Worm (Caenorhabditis elegans) whole organism, early embryonic: ENCODE measurements around the gene cht-5.

Experiments used
- F13C5.2 ChIP-seq: sonication (generic microtip); optimal IDR thresholded peaks from 2 replicates; lab custom pipeline; 2017; ENCODE audit warnings: mild to moderate bottlenecking, missing genetic modification characterization, inconsistent platforms, missing compliant biosample characterization
- ama-1 ChIP-seq: fragments of 150-350 bp; optimal IDR thresholded peaks from 2 replicates; lab custom pipeline; 2014
- ets-7 ChIP-seq: sonication (generic microtip); optimal IDR thresholded peaks from 2 replicates; lab custom pipeline; 2016; ENCODE audit warnings: missing genotype, missing genetic modification characterization, missing compliant biosample characterization
- flt-1 ChIP-seq: fragments of 200-800 bp; sonication (Bioruptor generic); IDR thresholded peaks from 2 replicates; pipeline ENCODE4 v1.3.6; 2022; ENCODE audit warnings: missing genetic modification characterization, missing compliant biosample characterization
- pes-1 ChIP-seq: fragments of 200-800 bp; sonication (Bioruptor generic); IDR thresholded peaks from 2 replicates; pipeline ENCODE4 v1.3.6; 2022; ENCODE audit warnings: missing genetic modification reagents, missing genetic modification characterization, missing compliant biosample characterization
- scrt-1 ChIP-seq: fragments of 200-800 bp; sonication (Bioruptor generic); IDR thresholded peaks from 2 replicates; pipeline ENCODE4 v1.3.6; 2022; ENCODE audit warnings: missing genetic modification characterization, missing compliant biosample characterization
- sea-1 ChIP-seq: fragments of 200-800 bp; sonication (Bioruptor generic); conservative IDR thresholded peaks from 2 replicates; pipeline ENCODE4 v1.3.6; 2022; ENCODE audit warnings: missing genetic modification characterization, missing compliant biosample characterization
- tbx-11 ChIP-seq: fragments of 200-800 bp; sonication (Bioruptor generic); IDR thresholded peaks from 2 replicates; pipeline ENCODE4 v1.3.6; 2022; ENCODE audit warnings: missing genetic modification characterization, missing compliant biosample characterization
- tbx-37 ChIP-seq: fragments of 200-800 bp; sonication (Bioruptor generic); conservative IDR thresholded peaks from 2 replicates; pipeline ENCODE4 v1.3.6; 2022; ENCODE audit warnings: missing genetic modification reagents, missing genetic modification characterization, missing compliant biosample characterization

- TF ChIP-seq pes-1 (GFP tag; lab: Robert Waterston, UW) (no peak), ama-1 (lab: Kevin White, UChicago) (no peak), scrt-1 (no peak), tbx-11 (GFP tag; lab: Robert Waterston, UW) (no peak), ets-7 (no peak), F13C5.2 (no peak), flt-1 (GFP tag; lab: Robert Waterston, UW) (no peak), tbx-37 (no peak), sea-1 (GFP tag; lab: Robert Waterston, UW) (no peak)
Observed at ce11 chrV:10149728-10150127, 35.3 kb downstream of the cht-5 start, which contains the start of gene srsx-27.
